Fruit fly (Drosophila melanogaster): Measurements from ENCODE around the gene CG31715.

CG31715 gene

DNA sequence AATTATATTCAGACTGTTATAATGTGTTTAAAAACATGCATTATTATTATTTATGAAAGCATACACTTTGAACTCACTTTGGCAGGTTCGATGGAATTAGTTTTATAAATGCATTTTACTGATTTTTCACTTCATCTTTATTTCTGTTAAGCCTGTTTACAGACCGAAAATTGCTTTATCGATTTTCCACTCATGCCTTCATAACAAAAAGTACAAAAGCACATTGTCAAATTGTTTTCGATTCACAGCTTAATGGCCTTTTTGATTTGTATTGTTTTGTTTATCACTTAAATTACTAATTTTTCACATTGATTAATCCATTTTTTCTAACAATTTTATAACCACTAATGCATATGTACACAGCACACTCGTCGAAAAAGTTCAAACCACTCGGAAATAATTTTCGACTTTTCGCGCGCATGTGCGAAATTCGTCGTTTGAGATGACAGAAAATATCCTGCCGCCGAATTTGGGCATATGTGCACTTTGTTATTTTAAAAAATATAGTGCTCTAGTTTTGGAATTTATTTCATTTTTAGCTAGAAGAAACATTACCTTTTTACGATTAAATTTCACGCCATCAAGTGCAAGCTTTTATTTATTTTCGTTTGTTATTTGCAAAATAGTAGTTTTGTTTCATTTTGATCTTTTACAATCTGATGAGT is 32.3 kb downstream of the CG31715 start, which contains the start of gene rho-5 (continued):
- TF ChIP-seq Sry-δ (GFP tag; optimal IDR thresholded peaks at IDR 0.05) (peak; percentile 40), ttk (GFP tag; IDR thresholded peaks at IDR 0.05) (no peak), CG4424 (GFP tag; optimal IDR thresholded peaks at IDR 0.05) (no peak), HmgD (GFP tag; optimal IDR thresholded peaks at IDR 0.05) (no peak), gcm (GFP tag; optimal IDR thresholded peaks at IDR 0.05) (no peak), Doc2 (GFP tag; IDR thresholded peaks at IDR 0.05) (no peak)

DNA sequence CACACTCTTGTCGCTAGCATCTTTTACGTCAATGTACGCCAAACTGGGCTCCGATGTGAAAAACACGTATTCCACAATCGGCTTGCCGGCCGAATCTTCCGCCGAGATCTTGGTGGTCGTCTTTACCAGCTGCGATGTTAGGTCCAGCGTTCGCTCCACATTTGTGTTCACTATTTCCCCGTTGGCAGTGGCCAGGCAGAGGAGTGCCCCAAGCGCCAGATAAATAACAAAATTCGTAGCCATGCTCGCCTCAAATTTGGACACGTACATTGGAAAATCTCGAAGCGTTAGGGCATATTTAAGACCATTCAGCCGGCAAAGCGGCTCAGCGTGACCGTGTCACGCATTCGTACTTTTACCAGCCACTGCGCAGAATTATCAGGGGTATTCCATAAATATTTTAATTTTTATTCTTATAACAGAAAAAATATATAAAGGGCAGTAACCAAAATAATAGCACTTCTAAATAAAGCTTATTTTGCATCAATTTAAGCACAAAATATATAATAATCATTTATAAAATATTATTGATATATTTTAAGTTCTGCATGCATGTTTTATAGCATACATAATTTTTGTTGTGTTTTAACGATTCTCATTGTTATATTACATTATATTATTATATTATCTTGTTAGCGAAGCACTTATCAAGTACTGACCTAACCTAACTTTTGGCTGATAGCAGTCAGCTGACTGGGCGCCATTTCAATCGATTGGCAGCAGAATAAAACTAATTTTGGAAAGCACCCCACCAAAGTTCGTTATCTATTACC is 34.2 kb downstream of the CG31715 start, which contains the start of the genes CG33303 and dpr19:
Gene CG33303, minus strand, starts transcription at position 294 of the 773 bp plus-strand sequence.
Gene dpr19, plus strand, starts transcription at position 705 of the 773 bp plus-strand sequence.
- TF ChIP-seq CG12104 (GFP tag; optimal IDR thresholded peaks at IDR 0.05) (peak; percentile 49), Pdp1 (GFP tag; optimal IDR thresholded peaks at IDR 0.05) (no peak), CG5180 (GFP tag; optimal IDR thresholded peaks at IDR 0.05) (peak; percentile 19), Dfd (GFP tag; optimal IDR thresholded peaks at IDR 0.05) (no peak), CG2678 (tag; optimal IDR thresholded peaks at IDR 0.05) (peak; percentile 90), HLH54F (GFP tag; optimal IDR thresholded peaks at IDR 0.05) (no peak), Hmr (GFP tag; optimal IDR thresholded peaks at IDR 0.05) (peak; percentile 85), CG4707 (GFP tag; optimal IDR thresholded peaks at IDR 0.05) (no peak), D (optimal IDR thresholded peaks at IDR 0.05) (no peak), D (GFP tag; optimal IDR thresholded peaks at IDR 0.05) (peak; percentile 49), CG11504 (tag; optimal IDR thresholded peaks at IDR 0.05) (peak; percentile 85), Dref (GFP tag; IDR thresholded peaks at IDR 0.05) (no peak), CG14710 (tag; optimal IDR thresholded peaks at IDR 0.05) (peak; percentile 90), dmrt11E (tag; optimal IDR thresholded peaks at IDR 0.05) (peak; percentile 79), al (GFP tag; IDR thresholded peaks at IDR 0.05) (no peak; the same call in 1 of the 2 replicates), CG5245 (GFP tag; optimal IDR thresholded peaks at IDR 0.05) (no peak), CG15073 (GFP tag; optimal IDR thresholded peaks at IDR 0.05) (no peak), CG12659 (GFP tag; optimal IDR thresholded peaks at IDR 0.05) (peak; percentile 86), bab2 (GFP tag; optimal IDR thresholded peaks at IDR 0.05) (no peak), CG3838 (GFP tag; optimal IDR thresholded peaks at IDR 0.05) (no peak), CG8478 (optimal IDR thresholded peaks at IDR 0.05) (no peak), CG18599 (GFP tag; optimal IDR thresholded peaks at IDR 0.05) (peak; percentile 62), CG10565 (GFP tag; optimal IDR thresholded peaks at IDR 0.05) (no peak), crp (GFP tag; optimal IDR thresholded peaks at IDR 0.05) (peak in 1 of 2 experiments; percentile 79), psq (GFP tag; optimal IDR thresholded peaks at IDR 0.05) (peak; percentile 10), CG2199 (GFP tag; IDR thresholded peaks at IDR 0.05) (no peak), gce (GFP tag; IDR thresholded peaks at IDR 0.05) (peak; percentile 76), bcd (GFP tag; optimal IDR thresholded peaks at IDR 0.05) (peak; percentile 65), CG18262 (tag; optimal IDR thresholded peaks at IDR 0.05) (peak; percentile 89), CG9727 (GFP tag; optimal IDR thresholded peaks at IDR 0.05) (peak; percentile 83), ewg (GFP tag; optimal IDR thresholded peaks at IDR 0.05) (peak; percentile 31), CG17802 (tag; optimal IDR thresholded peaks at IDR 0.05) (peak; percentile 18), CG2202 (tag; optimal IDR thresholded peaks at IDR 0.05) (peak; percentile 63), Mes4 (GFP tag; optimal IDR thresholded peaks at IDR 0.05) (no peak), wdn (GFP tag; IDR thresholded peaks at IDR 0.05) (no peak), unpg (GFP tag; optimal IDR thresholded peaks at IDR 0.05) (peak; percentile 86), sens-2 (GFP tag; IDR thresholded peaks at IDR 0.05) (no peak), cas (GFP tag; IDR thresholded peaks at IDR 0.05) (no peak), sim (GFP tag; IDR thresholded peaks at IDR 0.05) (0 out of 2 replicates have a peak, but pooled peaks have one; percentile 45), vvl (GFP tag; IDR thresholded peaks at IDR 0.05) (peak; percentile 83), BEAF-32 (GFP tag; optimal IDR thresholded peaks at IDR 0.05) (peak; percentile 19)
